Fruit fly (Drosophila melanogaster) whole organism, embryonic: ENCODE results near the gene Pif1B.

Experiments
- Atf3 ChIP-seq: fragments of 200-800 bp; sonication (Bioruptor generic); optimal IDR thresholded peaks from 3 replicates; lab custom pipeline; 2016; ENCODE audit warnings: missing biosample characterization, missing genetic modification characterization
- CG12155 ChIP-seq: fragments of 200-800 bp; sonication (Bioruptor generic); optimal IDR thresholded peaks from 3 replicates; lab custom pipeline; 2016; ENCODE audit warnings: missing biosample characterization, missing genetic modification characterization
- CG13624 ChIP-seq: fragments of 200-800 bp; sonication (Bioruptor generic); optimal IDR thresholded peaks from 2 replicates; lab custom pipeline; 2016; ENCODE audit warnings: missing biosample characterization, missing genetic modification characterization
- CG14441 ChIP-seq: fragments of 200-800 bp; sonication (Bioruptor generic); IDR thresholded peaks from 2 replicates; pipeline ENCODE4 v1.3.6; 2022; ENCODE audit warnings: missing biosample characterization, missing genetic modification characterization
- CG15011 ChIP-seq: fragments of 200-800 bp; sonication (Bioruptor generic); optimal IDR thresholded peaks from 3 replicates; lab custom pipeline; 2018; ENCODE audit warnings: missing biosample characterization, mild to moderate bottlenecking, missing genetic modification characterization
- CG15073 ChIP-seq: fragments of 200-800 bp; sonication (Bioruptor generic); optimal IDR thresholded peaks from 2 replicates; lab custom pipeline; 2016; ENCODE audit warnings: missing biosample characterization, missing genetic modification characterization
- CG15696 ChIP-seq: fragments of 200-800 bp; sonication (Bioruptor generic); optimal IDR thresholded peaks from 2 replicates; lab custom pipeline; 2019; ENCODE audit warnings: missing biosample characterization, mild to moderate bottlenecking, missing genetic modification characterization, moderate library complexity
- CG1603 ChIP-seq: fragments of 200-800 bp; sonication (Bioruptor generic); optimal IDR thresholded peaks from 2 replicates; lab custom pipeline; 2019; ENCODE audit warnings: missing biosample characterization, mild to moderate bottlenecking, missing genetic modification characterization, moderate library complexity
- CG18599 ChIP-seq: fragments of 200-800 bp; sonication (Bioruptor generic); optimal IDR thresholded peaks from 3 replicates; lab custom pipeline; 2017; ENCODE audit warnings: missing biosample characterization, missing genetic modification characterization, mild to moderate bottlenecking, moderate library complexity, missing genetic modification reagents
- CG2120 ChIP-seq: fragments of 200-800 bp; sonication (Bioruptor generic); optimal IDR thresholded peaks from 3 replicates; lab custom pipeline; 2016; ENCODE audit warnings: missing biosample characterization, missing genetic modification characterization
- CG2129 ChIP-seq: fragments of 200-800 bp; sonication (Bioruptor generic); IDR thresholded peaks from 2 replicates; pipeline ENCODE4 v1.3.6; 2022; ENCODE audit warnings: missing biosample characterization, missing genetic modification characterization; ENCODE audit not compliant: partially characterized antibody
- CG3065 ChIP-seq: fragments of 200-800 bp; sonication (Bioruptor generic); optimal IDR thresholded peaks from 2 replicates; lab custom pipeline; 2016; ENCODE audit warnings: missing biosample characterization, missing genetic modification characterization
- CG34422 ChIP-seq: fragments of 200-800 bp; sonication (Bioruptor generic); IDR thresholded peaks from 3 replicates; pipeline ENCODE4 v1.3.6; 2022; ENCODE audit warnings: missing biosample characterization, missing genetic modification characterization
- CG3726 ChIP-seq: fragments of 200-800 bp; sonication (Bioruptor generic); IDR thresholded peaks from 3 replicates; pipeline ENCODE4, ENCODE4 v1.3.6; 2022; ENCODE audit warnings: missing biosample characterization, missing genetic modification characterization
- CG4328 ChIP-seq: fragments of 200-800 bp; sonication (Bioruptor generic); optimal IDR thresholded peaks from 3 replicates; lab custom pipeline; 2017; ENCODE audit warnings: missing biosample characterization, missing genetic modification reagents, missing genetic modification characterization
- CG6175 ChIP-seq: fragments of 200-800 bp; sonication (Bioruptor generic); IDR thresholded peaks from 3 replicates; pipeline ENCODE4 v1.3.6; 2022; ENCODE audit warnings: missing biosample characterization, missing genetic modification characterization
- CG7357 ChIP-seq: fragments of 200-800 bp; sonication (Bioruptor generic); IDR thresholded peaks from 3 replicates; pipeline ENCODE4 v1.3.6; 2022; ENCODE audit warnings: missing biosample characterization, missing genetic modification characterization
- CG7987 ChIP-seq: fragments of 200-800 bp; sonication (Bioruptor generic); optimal IDR thresholded peaks from 2 replicates; lab custom pipeline; 2018; ENCODE audit warnings: missing biosample characterization, mild to moderate bottlenecking, missing genetic modification characterization, moderate library complexity
- Dbx ChIP-seq: fragments of 200-800 bp; sonication (Bioruptor generic); IDR thresholded peaks from 3 replicates; pipeline ENCODE4 v1.3.6; 2022; ENCODE audit warnings: missing biosample characterization, missing genetic modification characterization
- Dek ChIP-seq: fragments of 200-800 bp; sonication (Bioruptor generic); optimal IDR thresholded peaks from 3 replicates; lab custom pipeline; 2019; ENCODE audit warnings: missing biosample characterization, mild to moderate bottlenecking, missing genetic modification characterization, moderate library complexity
- E2f1 ChIP-seq: fragments of 200-800 bp; sonication (Bioruptor generic); IDR thresholded peaks from 2 replicates; pipeline ENCODE4 v1.3.6; 2022; ENCODE audit warnings: missing biosample characterization, missing genetic modification characterization
- Ets65A ChIP-seq: fragments of 200-800 bp; sonication (Bioruptor generic); peaks from one replicate; lab custom pipeline; 2016; ENCODE audit warnings: missing biosample characterization, missing genetic modification characterization
- Ets97D ChIP-seq: fragments of 200-800 bp; sonication (Bioruptor generic); optimal IDR thresholded peaks from 3 replicates; lab custom pipeline; 2016; ENCODE audit warnings: missing biosample characterization, missing genetic modification characterization
- Fer3 ChIP-seq: fragments of 200-800 bp; sonication (Bioruptor generic); optimal IDR thresholded peaks from 2 replicates; lab custom pipeline; 2018; ENCODE audit warnings: missing biosample characterization, mild to moderate bottlenecking, missing genetic modification characterization, moderate library complexity
- H15 ChIP-seq: fragments of 200-800 bp; sonication (Bioruptor generic); IDR thresholded peaks from 3 replicates; pipeline ENCODE4 v1.3.6; 2022; ENCODE audit warnings: missing biosample characterization, missing genetic modification characterization
- Mes4 ChIP-seq: fragments of 200-800 bp; sonication (Bioruptor generic); optimal IDR thresholded peaks from 2 replicates; lab custom pipeline; 2016; ENCODE audit warnings: missing biosample characterization, missing genetic modification characterization
- NFAT ChIP-seq: fragments of 200-800 bp; sonication (Bioruptor generic); IDR thresholded peaks from 2 replicates; pipeline ENCODE4 v1.3.6; 2022; ENCODE audit warnings: missing biosample characterization, missing genetic modification characterization
- Nf-YA ChIP-seq: fragments of 200-800 bp; sonication (Bioruptor generic); IDR thresholded peaks from 2 replicates; pipeline ENCODE4 v1.3.6; 2022; ENCODE audit warnings: missing biosample characterization, missing genetic modification characterization
- Ravus ChIP-seq: fragments of 200-800 bp; sonication (Bioruptor generic); IDR thresholded peaks from 2 replicates; pipeline ENCODE4 v1.3.6; 2022; ENCODE audit warnings: missing biosample characterization, missing genetic modification characterization
- Scr ChIP-seq: fragments of 200-800 bp; sonication (Bioruptor generic); IDR thresholded peaks from 2 replicates; pipeline ENCODE4 v1.3.6; 2022; ENCODE audit warnings: missing biosample characterization, missing genetic modification characterization; ENCODE audit not compliant: partially characterized antibody
- Stat92E ChIP-seq, 3 experiments: fragments of >200 bp in 2 of 3; fragments of 200-800 bp in 1 of 3; sonication (Bioruptor generic) in 1 of 3; optimal IDR thresholded peaks; 2 replicates each; lab custom pipeline; 2017 to 2019; ENCODE audit warnings: missing biosample characterization in 3 of 3, missing genetic modification characterization in 3 of 3, mild to moderate bottlenecking in 1 of 3, moderate library complexity in 1 of 3
- Tbp ChIP-seq: fragments of >200 bp; optimal IDR thresholded peaks from 2 replicates; lab custom pipeline; 2018; ENCODE audit warnings: missing biosample characterization, missing genetic modification characterization
- ase ChIP-seq: fragments of 200-800 bp; sonication (Bioruptor generic); IDR thresholded peaks from 3 replicates; pipeline ENCODE4 v1.3.6; 2022; ENCODE audit warnings: missing biosample characterization, missing genetic modification characterization
- ato ChIP-seq: fragments of 200-800 bp; sonication (Bioruptor generic); IDR thresholded peaks from 2 replicates; pipeline ENCODE4 v1.3.6; 2022; ENCODE audit warnings: missing biosample characterization, missing genetic modification characterization; ENCODE audit not compliant: partially characterized antibody
- btn ChIP-seq: fragments of 200-800 bp; sonication (Bioruptor generic); optimal IDR thresholded peaks from 2 replicates; lab custom pipeline; 2016; ENCODE audit warnings: missing biosample characterization, missing genetic modification characterization
- cas ChIP-seq: fragments of 200-800 bp; sonication (Bioruptor generic); IDR thresholded peaks from 2 replicates; pipeline ENCODE4 v1.3.6; 2022; ENCODE audit warnings: missing biosample characterization, missing genetic modification characterization
- cato ChIP-seq: fragments of 200-800 bp; sonication (Bioruptor generic); optimal IDR thresholded peaks from 2 replicates; lab custom pipeline; 2016; ENCODE audit warnings: missing biosample characterization, missing genetic modification characterization, borderline replicate concordance
- crol ChIP-seq: fragments of 200-800 bp; sonication (Bioruptor generic); IDR thresholded peaks from 2 replicates; pipeline ENCODE4 v1.3.6; 2022; ENCODE audit warnings: missing biosample characterization, missing genetic modification characterization
- cwo ChIP-seq: fragments of 200-800 bp; sonication (Bioruptor generic); optimal IDR thresholded peaks from 3 replicates; lab custom pipeline; 2017; ENCODE audit warnings: missing biosample characterization, missing genetic modification characterization, mild to moderate bottlenecking, moderate library complexity, missing genetic modification reagents
- dmrt99B ChIP-seq: fragments of 200-800 bp; sonication (Bioruptor generic); optimal IDR thresholded peaks from 2 replicates; lab custom pipeline; 2018; ENCODE audit warnings: missing biosample characterization, mild to moderate bottlenecking, missing genetic modification characterization, moderate library complexity
- emc ChIP-seq: fragments of 200-800 bp; sonication (Bioruptor generic); optimal IDR thresholded peaks from 2 replicates; lab custom pipeline; 2016; ENCODE audit warnings: missing biosample characterization, missing genetic modification characterization
- en ChIP-seq: fragments of 200-800 bp; sonication (Bioruptor generic); optimal IDR thresholded peaks from 2 replicates; lab custom pipeline; 2016; ENCODE audit warnings: missing biosample characterization, missing genetic modification characterization
- hbn ChIP-seq: fragments of 200-800 bp; sonication (Bioruptor generic); IDR thresholded peaks from 2 replicates; pipeline ENCODE4 v1.3.6; 2022; ENCODE audit warnings: missing biosample characterization, missing genetic modification characterization; ENCODE audit not compliant: partially characterized antibody
- insv ChIP-seq, 2 experiments: fragments of 200-800 bp; sonication (Bioruptor generic); optimal IDR thresholded peaks; 3 replicates each; lab custom pipeline; 2016 to 2018; ENCODE audit warnings: missing biosample characterization in 2 of 2, missing genetic modification characterization in 2 of 2
- jing ChIP-seq: fragments of 200-800 bp; sonication (Bioruptor generic); optimal IDR thresholded peaks from 2 replicates; lab custom pipeline; 2018; ENCODE audit warnings: missing biosample characterization, mild to moderate bottlenecking, missing genetic modification characterization
- oc ChIP-seq: fragments of 200-800 bp; sonication (Bioruptor generic); optimal IDR thresholded peaks from 2 replicates; lab custom pipeline; 2018; ENCODE audit warnings: missing biosample characterization, mild to moderate bottlenecking, missing genetic modification characterization, moderate library complexity
- p53 ChIP-seq: fragments of 200-800 bp; sonication (Bioruptor generic); optimal IDR thresholded peaks from 2 replicates; lab custom pipeline; 2016; ENCODE audit warnings: missing biosample characterization, missing genetic modification characterization
- sob ChIP-seq: fragments of 200-800 bp; sonication (Bioruptor generic); IDR thresholded peaks from 2 replicates; pipeline ENCODE4 v1.3.6; 2022; ENCODE audit warnings: missing biosample characterization, missing genetic modification characterization
- tgo ChIP-seq: fragments of 200-800 bp; sonication (Bioruptor generic); IDR thresholded peaks from 3 replicates; pipeline ENCODE4 v1.3.6; 2022; ENCODE audit warnings: missing biosample characterization, missing genetic modification characterization
- ttk ChIP-seq: fragments of 200-800 bp; sonication (Bioruptor generic); IDR thresholded peaks from 2 replicates; pipeline ENCODE4 v2.1.2; 2022; ENCODE audit warnings: missing biosample characterization, missing genetic modification characterization
- zen2 ChIP-seq: fragments of 200-800 bp; sonication (Bioruptor generic); IDR thresholded peaks from 3 replicates; pipeline ENCODE4 v1.3.6; 2022; ENCODE audit warnings: missing biosample characterization, missing genetic modification characterization; ENCODE audit not compliant: partially characterized antibody

Gene Pif1B

DNA sequence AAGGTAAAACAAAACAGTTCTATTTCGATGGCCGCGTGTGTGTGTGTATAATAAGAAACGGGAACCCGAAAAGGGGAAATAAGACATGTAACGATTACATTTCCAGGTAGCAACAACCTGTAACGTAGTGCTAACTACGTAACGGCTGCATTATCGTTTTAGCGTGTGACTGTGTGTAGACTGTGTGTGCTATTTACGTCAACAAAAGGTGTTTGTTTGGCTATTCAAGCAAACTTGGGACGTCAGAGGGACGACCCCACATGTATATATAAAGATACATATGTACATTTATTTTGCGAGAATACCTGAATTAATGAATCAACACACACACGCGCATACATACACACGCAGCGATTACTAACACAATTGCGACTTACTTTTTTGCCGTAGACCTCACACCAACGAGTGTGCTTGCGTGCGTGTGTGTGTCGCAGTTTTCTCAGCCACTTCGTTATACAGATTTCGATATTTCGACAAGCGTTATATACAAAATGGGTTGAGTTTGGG, 18.6 kb upstream of the Pif1B start (continued):
- no peak for TF ChIP-seq p53
- no peak for TF ChIP-seq Ravus
- TF ChIP-seq Dek (tag; lab: Kevin White, UChicago): no peak
- no peak for TF ChIP-seq CG12155 (GFP tag; lab: Kevin White, UChicago)
- TF ChIP-seq insv (GFP tag; optimal IDR thresholded peaks at IDR 0.05; lab: Kevin White, UChicago): peak in 1 of 2 experiments; percentile 13
- TF ChIP-seq Tbp: no peak
- TF ChIP-seq jing (GFP tag; lab: Kevin White, UChicago): no peak
- TF ChIP-seq CG2120: no peak
- TF ChIP-seq Stat92E (GFP tag; optimal IDR thresholded peaks at IDR 0.05; lab: Kevin White, UChicago): no peak
- TF ChIP-seq Scr: no peak
- no peak for TF ChIP-seq Ets97D (GFP tag; lab: Kevin White, UChicago)
- no peak for TF ChIP-seq Mes4 (GFP tag; lab: Kevin White, UChicago)
- no peak for TF ChIP-seq btn
- TF ChIP-seq CG4328: peak; percentile 18
- no peak for TF ChIP-seq Atf3 (GFP tag; lab: Kevin White, UChicago)
- TF ChIP-seq CG7987 (GFP tag; lab: Kevin White, UChicago): peak; percentile 8
- TF ChIP-seq en (GFP tag; lab: Kevin White, UChicago): no peak
- TF ChIP-seq CG13624 (GFP tag; lab: Kevin White, UChicago): peak; percentile 48
- no peak for TF ChIP-seq Nf-YA (GFP tag; lab: Robert Waterston, UW)
- no peak for TF ChIP-seq H15 (GFP tag; lab: Robert Waterston, UW)
- TF ChIP-seq hbn (GFP tag; lab: Robert Waterston, UW): no peak
- no peak for TF ChIP-seq CG14441 (GFP tag; lab: Robert Waterston, UW)
- no peak for TF ChIP-seq emc
- TF ChIP-seq Dbx: peak; percentile 52; the same call in 1 of the 3 replicates
- TF ChIP-seq CG3726 (GFP tag; lab: Robert Waterston, UW): no peak
- TF ChIP-seq dmrt99B (tag; lab: Kevin White, UChicago): no peak
- TF ChIP-seq Ets65A (GFP tag; lab: Kevin White, UChicago): no peak
- peak; percentile 11 for TF ChIP-seq Fer3 (tag; lab: Kevin White, UChicago)
- peak; percentile 34 for TF ChIP-seq CG15011
- 0 out of 2 replicates have a peak, but pooled peaks have one; percentile 67 for TF ChIP-seq sob (GFP tag; lab: Robert Waterston, UW)
- TF ChIP-seq cas (GFP tag; lab: Robert Waterston, UW): no peak
- peak; percentile 44 for TF ChIP-seq CG1603 (tag; lab: Kevin White, UChicago)
- TF ChIP-seq ase (GFP tag; lab: Robert Waterston, UW): no peak
- no peak for TF ChIP-seq ttk (GFP tag; lab: Robert Waterston, UW)
- peak; percentile 37 for TF ChIP-seq CG18599 (GFP tag; lab: Kevin White, UChicago)
- no peak for TF ChIP-seq zen2
- TF ChIP-seq cwo (GFP tag; lab: Kevin White, UChicago): peak; percentile 19
- no peak for TF ChIP-seq tgo (GFP tag; lab: Robert Waterston, UW)
- TF ChIP-seq NFAT (GFP tag; lab: Robert Waterston, UW): no peak; the same call in 1 of the 2 replicates
- no peak for TF ChIP-seq CG3065 (GFP tag; lab: Kevin White, UChicago)
- TF ChIP-seq CG15073 (GFP tag; lab: Kevin White, UChicago): no peak
- TF ChIP-seq CG34422: 0 out of 3 replicates have a peak, but pooled peaks have one; percentile 29
- peak; percentile 48 for TF ChIP-seq CG15696 (tag; lab: Kevin White, UChicago)
- no peak for TF ChIP-seq oc (tag; lab: Kevin White, UChicago)
- no peak for TF ChIP-seq ato (GFP tag; lab: Robert Waterston, UW)
- TF ChIP-seq CG6175 (GFP tag; lab: Robert Waterston, UW): peak; percentile 37; the same call in 1 of the 3 replicates
- no peak; the same call in 1 of the 2 replicates for TF ChIP-seq E2f1
- TF ChIP-seq CG7357 (GFP tag; lab: Robert Waterston, UW): no peak
- no peak for TF ChIP-seq cato (GFP tag; lab: Kevin White, UChicago)
- TF ChIP-seq CG2129 (GFP tag; lab: Robert Waterston, UW): no peak
- TF ChIP-seq crol (GFP tag; lab: Robert Waterston, UW): no peak
